Worm (Caenorhabditis elegans) whole organism, mixed stage, embryonic: ENCODE data around the gene F57G12.2.

ENCODE experiments used
- M03D4.4 ChIP-seq: sonication (generic microtip); optimal IDR thresholded peaks from 2 replicates; lab custom pipeline; 2017; ENCODE audit warnings: mild to moderate bottlenecking, missing genetic modification characterization, missing compliant biosample characterization
- bed-3 ChIP-seq: fragments of 200-800 bp; sonication (Bioruptor generic); optimal IDR thresholded peaks from 3 replicates; lab custom pipeline; 2018; ENCODE audit warnings: mild to moderate bottlenecking, missing genetic modification characterization, moderate library complexity, missing compliant biosample characterization
- blmp-1 ChIP-seq: fragments of 150-350 bp; optimal IDR thresholded peaks from 2 replicates; lab custom pipeline; 2014; ENCODE audit warnings: missing biosample characterization, missing genetic modification characterization
- ceh-39 ChIP-seq: fragments of 150-350 bp; optimal IDR thresholded peaks from 2 replicates; lab custom pipeline; 2014; ENCODE audit warnings: missing biosample characterization, missing genetic modification characterization
- ceh-43 ChIP-seq: fragments of 200-800 bp; sonication (Bioruptor generic); optimal IDR thresholded peaks from 2 replicates; lab custom pipeline; 2018; ENCODE audit warnings: mild to moderate bottlenecking, missing genetic modification characterization, moderate library complexity, missing compliant biosample characterization
- ceh-83 ChIP-seq: fragments of 200-800 bp; sonication (Bioruptor generic); optimal IDR thresholded peaks from 2 replicates; lab custom pipeline; 2018; ENCODE audit warnings: mild to moderate bottlenecking, missing genetic modification characterization, missing compliant biosample characterization
- ces-1 ChIP-seq: fragments of 150-350 bp; optimal IDR thresholded peaks from 2 replicates; lab custom pipeline; 2014; ENCODE audit warnings: missing biosample characterization, missing genetic modification reagents, missing genetic modification characterization
- drap-1 ChIP-seq: fragments of 200-800 bp; sonication (Bioruptor generic); optimal IDR thresholded peaks from 3 replicates; lab custom pipeline; 2018; ENCODE audit warnings: mild to moderate bottlenecking, missing genetic modification characterization, missing compliant biosample characterization
- elt-1 ChIP-seq: sonication (generic microtip); optimal IDR thresholded peaks from 2 replicates; lab custom pipeline; 2017; ENCODE audit warnings: missing genetic modification characterization, mild to moderate bottlenecking, missing compliant biosample characterization, antibody characterized with exemption, moderate library complexity, borderline replicate concordance; ENCODE audit not compliant: insufficient read depth
- elt-3 ChIP-seq: fragments of 150-350 bp; optimal IDR thresholded peaks from 2 replicates; lab custom pipeline; 2014; ENCODE audit warnings: missing biosample characterization, missing genetic modification characterization
- flh-1 ChIP-seq: fragments of 200-800 bp; sonication (Bioruptor generic); optimal IDR thresholded peaks from 2 replicates; lab custom pipeline; 2018; ENCODE audit warnings: mild to moderate bottlenecking, missing genetic modification characterization, moderate library complexity, missing compliant biosample characterization
- ham-2 ChIP-seq: fragments of 200-800 bp; sonication (Bioruptor generic); optimal IDR thresholded peaks from 2 replicates; lab custom pipeline; 2018; ENCODE audit warnings: mild to moderate bottlenecking, missing genetic modification characterization, missing compliant biosample characterization
- hlh-1 ChIP-seq: fragments of 150-350 bp; optimal IDR thresholded peaks from 2 replicates; lab custom pipeline; 2014; ENCODE audit warnings: missing biosample characterization, missing genetic modification reagents, missing genetic modification characterization
- lin-13 ChIP-seq: fragments of 150-350 bp; optimal IDR thresholded peaks from 2 replicates; lab custom pipeline; 2014; ENCODE audit warnings: missing biosample characterization, missing genetic modification characterization
- lsy-2 ChIP-seq: fragments of 150-350 bp; optimal IDR thresholded peaks from 2 replicates; lab custom pipeline; 2014; ENCODE audit warnings: missing biosample characterization, missing genetic modification characterization
- mab-5 ChIP-seq: fragments of 150-350 bp; optimal IDR thresholded peaks from 2 replicates; lab custom pipeline; 2014; ENCODE audit warnings: missing biosample characterization, missing genetic modification characterization
- mls-2 ChIP-seq: sonication (generic microtip); optimal IDR thresholded peaks from 2 replicates; lab custom pipeline; 2016; ENCODE audit warnings: mild to moderate bottlenecking, missing genetic modification characterization, moderate library complexity, missing compliant biosample characterization
- nhr-12 ChIP-seq: fragments of 150-350 bp; optimal IDR thresholded peaks from 2 replicates; lab custom pipeline; 2014; ENCODE audit warnings: missing biosample characterization, missing genetic modification characterization
- nhr-2 ChIP-seq: fragments of 150-350 bp; optimal IDR thresholded peaks from 2 replicates; lab custom pipeline; 2014; ENCODE audit warnings: missing biosample characterization, missing genetic modification characterization
- nhr-237 ChIP-seq: fragments of 150-350 bp; optimal IDR thresholded peaks from 2 replicates; lab custom pipeline; 2014; ENCODE audit warnings: missing biosample characterization, missing genetic modification characterization
- nhr-28 ChIP-seq: fragments of 150-350 bp; optimal IDR thresholded peaks from 2 replicates; lab custom pipeline; 2014; ENCODE audit warnings: missing biosample characterization, missing genetic modification characterization
- nhr-76 ChIP-seq: sonication (generic microtip); optimal IDR thresholded peaks from 2 replicates; lab custom pipeline; 2017; ENCODE audit warnings: missing biosample characterization, missing genetic modification characterization
- pha-4 ChIP-seq: fragments of 150-350 bp; optimal IDR thresholded peaks from 2 replicates; lab custom pipeline; 2018; ENCODE audit warnings: missing biosample characterization, missing genetic modification reagents, missing genetic modification characterization
- sem-2 ChIP-seq: fragments of 200-800 bp; sonication (Bioruptor generic); optimal IDR thresholded peaks from 2 replicates; lab custom pipeline; 2018; ENCODE audit warnings: mild to moderate bottlenecking, missing genetic modification characterization, missing compliant biosample characterization
- snpc-4 ChIP-seq: fragments of 150-350 bp; optimal IDR thresholded peaks from 2 replicates; lab custom pipeline; 2014; ENCODE audit warnings: missing biosample characterization, missing genetic modification characterization
- sptf-1 ChIP-seq: sonication (generic microtip); optimal IDR thresholded peaks from 2 replicates; lab custom pipeline; 2017; ENCODE audit warnings: mild to moderate bottlenecking, missing genetic modification characterization, moderate library complexity, missing compliant biosample characterization
- tbx-8 ChIP-seq: fragments of 200-800 bp; sonication (Bioruptor generic); optimal IDR thresholded peaks from 2 replicates; lab custom pipeline; 2018; ENCODE audit warnings: mild to moderate bottlenecking, missing genetic modification characterization, moderate library complexity, missing compliant biosample characterization
- unc-120 ChIP-seq: sonication (generic microtip); optimal IDR thresholded peaks from 2 replicates; lab custom pipeline; 2017; ENCODE audit warnings: missing genetic modification characterization, missing compliant biosample characterization; ENCODE audit not compliant: poor library complexity, severe bottlenecking
- unc-39 ChIP-seq: fragments of 150-350 bp; optimal IDR thresholded peaks from 2 replicates; lab custom pipeline; 2014; ENCODE audit warnings: missing biosample characterization, missing genetic modification characterization
- unc-62 ChIP-seq: fragments of 150-350 bp; optimal IDR thresholded peaks from 2 replicates; lab custom pipeline; 2014; ENCODE audit warnings: missing biosample characterization, missing genetic modification reagents, missing genetic modification characterization
- zip-8 ChIP-seq: fragments of 150-350 bp; optimal IDR thresholded peaks from 2 replicates; lab custom pipeline; 2014; ENCODE audit warnings: missing biosample characterization, missing genetic modification characterization
- ztf-11 ChIP-seq: fragments of 150-350 bp; optimal IDR thresholded peaks from 2 replicates; lab custom pipeline; 2014; ENCODE audit warnings: missing biosample characterization, missing genetic modification characterization

The F57G12.2 gene

DNA sequence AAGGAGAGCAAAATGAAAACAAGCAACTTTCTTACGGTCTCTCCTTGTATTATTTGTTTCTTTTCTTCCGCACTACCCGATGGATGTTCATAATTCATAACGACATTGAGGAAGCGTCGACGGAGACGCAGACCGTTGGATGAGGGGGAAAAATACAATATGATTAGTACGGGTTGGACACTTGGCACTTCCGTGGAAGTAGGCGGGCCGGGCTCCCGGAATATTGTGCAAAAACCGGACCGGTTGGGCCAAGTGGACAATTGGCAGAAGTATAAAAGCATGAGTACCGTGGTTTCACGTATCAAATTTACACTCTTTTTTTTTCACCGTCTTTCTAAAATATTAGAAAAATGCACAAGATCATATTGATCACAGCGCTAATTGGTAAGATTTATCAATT lies 17.3 kb downstream of the F57G12.2 start, which contains the start of gene M153.3:
TSS of gene M153.3 (plus strand) at position 301 of the 400 bp plus-strand sequence.
- TF ChIP-seq unc-120 (tag; lab: Kevin White, UChicago) (no peak), elt-3 (tag; lab: Kevin White, UChicago) (no peak), unc-62 (no peak), nhr-2 (no peak), zip-8 (tag; lab: Kevin White, UChicago) (no peak), M03D4.4 (tag; lab: Kevin White, UChicago) (no peak), lin-13 (tag; lab: Kevin White, UChicago) (no peak), elt-1 (tag; lab: Kevin White, UChicago) (no peak), nhr-76 (tag; lab: Kevin White, UChicago) (no peak), lsy-2 (tag; lab: Kevin White, UChicago) (no peak), nhr-12 (tag; lab: Kevin White, UChicago) (no peak), ceh-43 (no peak), ceh-83 (no peak)

DNA sequence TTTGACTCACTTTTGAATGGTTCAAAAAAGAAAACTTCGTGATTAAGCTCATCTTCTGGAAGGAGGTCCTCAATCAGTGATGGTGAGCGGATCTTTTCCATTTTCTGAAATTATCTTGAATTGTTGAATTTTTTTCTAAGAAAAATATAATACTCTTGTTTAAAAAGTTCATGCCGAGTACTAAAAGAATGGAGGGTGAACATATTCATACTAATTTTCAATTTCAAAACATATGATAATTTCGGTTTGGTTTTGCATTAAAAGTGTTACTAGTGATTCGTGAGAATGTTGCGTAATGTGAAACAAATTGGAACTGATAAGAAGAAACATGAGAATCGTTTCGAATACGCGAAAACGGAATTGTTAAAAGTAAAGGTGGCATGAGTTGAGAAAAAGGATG lies 18.8 kb downstream of the F57G12.2 start, which contains the start of gene lyst-1:
TSS of gene lyst-1 (minus strand) at position 101 of the 400 bp plus-strand sequence.
- peak; percentile 10 for TF ChIP-seq zip-8 (tag; lab: Kevin White, UChicago)
- TF ChIP-seq sptf-1 (tag; lab: Kevin White, UChicago), result no peak

DNA sequence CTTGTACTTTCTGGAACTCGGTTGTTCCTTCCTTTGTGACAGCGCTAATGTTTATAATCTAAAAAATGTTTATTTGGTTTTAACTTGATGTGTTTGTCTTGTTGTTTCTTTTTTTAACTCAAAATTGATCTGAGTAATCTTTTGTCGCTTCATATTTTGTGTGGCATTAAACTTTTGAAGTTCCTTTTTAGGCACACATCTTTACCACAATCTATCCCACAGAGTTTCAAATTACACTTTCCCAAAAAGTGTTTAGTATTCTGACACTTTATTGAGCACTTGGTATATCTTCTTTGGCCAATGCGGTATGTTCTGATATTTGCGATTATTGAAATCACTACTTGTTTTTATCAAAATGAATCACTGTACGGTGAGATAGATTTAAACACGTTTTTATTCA lies 34.5 kb downstream of the F57G12.2 start, which contains the start of gene lgc-18:
TSS of gene lgc-18 (plus strand) at position 301 of the 400 bp plus-strand sequence.
- TF ChIP-seq pha-4 (tag; lab: Kevin White, UChicago), result no peak
- no peak for TF ChIP-seq ces-1 (GFP tag; lab: Kevin White, UChicago)
- TF ChIP-seq ceh-83, result no peak

ce11 chrX:12123152-12123551 lies 36.7 kb downstream of the F57G12.2 start, which contains the start of gene T01H10.11:
Gene T01H10.11 (plus strand): TSS chrX:12123452.
- no peak for TF ChIP-seq mab-5
- no peak for TF ChIP-seq ham-2
- no peak for TF ChIP-seq elt-1 (tag; lab: Kevin White, UChicago)
- TF ChIP-seq hlh-1, result no peak
- TF ChIP-seq nhr-76 (tag; lab: Kevin White, UChicago), result no peak
- no peak for TF ChIP-seq sptf-1 (tag; lab: Kevin White, UChicago)
- no peak for TF ChIP-seq M03D4.4 (tag; lab: Kevin White, UChicago)
- TF ChIP-seq zip-8 (tag; lab: Kevin White, UChicago), result no peak
- TF ChIP-seq lin-13 (tag; lab: Kevin White, UChicago), result no peak
- TF ChIP-seq elt-3 (tag; lab: Kevin White, UChicago), result no peak
- no peak for TF ChIP-seq pha-4 (tag; lab: Kevin White, UChicago)
- no peak for TF ChIP-seq unc-39 (tag; lab: Kevin White, UChicago)
- no peak for TF ChIP-seq mls-2
- no peak for TF ChIP-seq nhr-237 (tag; lab: Kevin White, UChicago)
- TF ChIP-seq ceh-83, result no peak
- TF ChIP-seq ceh-43, result no peak
- no peak for TF ChIP-seq nhr-28
- no peak for TF ChIP-seq ceh-39 (tag; lab: Kevin White, UChicago)
- TF ChIP-seq ces-1 (GFP tag; lab: Kevin White, UChicago), result no peak

- no peak for TF ChIP-seq nhr-76 (tag; lab: Kevin White, UChicago)
- no peak for TF ChIP-seq ztf-11 (tag; lab: Kevin White, UChicago)
- TF ChIP-seq hlh-1, result no peak
- no peak for TF ChIP-seq unc-39 (tag; lab: Kevin White, UChicago)
- no peak for TF ChIP-seq flh-1
- TF ChIP-seq elt-3 (tag; lab: Kevin White, UChicago), result no peak
- TF ChIP-seq nhr-237 (tag; lab: Kevin White, UChicago), result no peak
- TF ChIP-seq mab-5, result no peak
- TF ChIP-seq nhr-28, result no peak
- TF ChIP-seq ham-2, result no peak
- no peak for TF ChIP-seq nhr-2
- no peak for TF ChIP-seq unc-62
These were observed 38.6 kb downstream of the F57G12.2 start, which contains the start of gene lgc-17 for ce11 chrX:12121285-12121684. Gene lgc-17 (plus strand): TSS chrX:12121585.

- TF ChIP-seq sem-2 (GFP tag; lab: Kevin White, UChicago), result no peak
- no peak for TF ChIP-seq M03D4.4 (tag; lab: Kevin White, UChicago)
- no peak for TF ChIP-seq ztf-11 (tag; lab: Kevin White, UChicago)
- no peak for TF ChIP-seq unc-62
- no peak for TF ChIP-seq nhr-28
- TF ChIP-seq snpc-4 (tag; lab: Kevin White, UChicago), result no peak
- TF ChIP-seq drap-1 (GFP tag; lab: Kevin White, UChicago), result no peak
- TF ChIP-seq nhr-2, result no peak
- TF ChIP-seq elt-3 (tag; lab: Kevin White, UChicago), result no peak
- no peak for TF ChIP-seq tbx-8 (GFP tag; lab: Kevin White, UChicago)
- no peak for TF ChIP-seq flh-1
- no peak for TF ChIP-seq ces-1 (GFP tag; lab: Kevin White, UChicago)
- no peak for TF ChIP-seq lsy-2 (tag; lab: Kevin White, UChicago)
- no peak for TF ChIP-seq bed-3 (GFP tag; lab: Kevin White, UChicago)
- TF ChIP-seq elt-1 (tag; lab: Kevin White, UChicago), result no peak
- TF ChIP-seq ceh-43, result no peak
- TF ChIP-seq blmp-1, result no peak
- TF ChIP-seq nhr-237 (tag; lab: Kevin White, UChicago), result no peak
- TF ChIP-seq hlh-1, result no peak
These were observed 41.5 kb downstream of the F57G12.2 start, which contains the start of gene lgc-16 for ce11 chrX:12118340-12118739. Gene lgc-16 (plus strand): TSS chrX:12118640.
